Fruit fly (Drosophila melanogaster): Measurements from ENCODE around the gene CG31206.
A peak's percentile ranks its signal among the peaks of the same experiment; 100 is the strongest.
"Not testable (repeated sequence)": the region's sequence is repeated elsewhere in the genome, so short reads cannot be mapped to it uniquely, and the experiment has no call there.

Gene CG31206

DNA sequence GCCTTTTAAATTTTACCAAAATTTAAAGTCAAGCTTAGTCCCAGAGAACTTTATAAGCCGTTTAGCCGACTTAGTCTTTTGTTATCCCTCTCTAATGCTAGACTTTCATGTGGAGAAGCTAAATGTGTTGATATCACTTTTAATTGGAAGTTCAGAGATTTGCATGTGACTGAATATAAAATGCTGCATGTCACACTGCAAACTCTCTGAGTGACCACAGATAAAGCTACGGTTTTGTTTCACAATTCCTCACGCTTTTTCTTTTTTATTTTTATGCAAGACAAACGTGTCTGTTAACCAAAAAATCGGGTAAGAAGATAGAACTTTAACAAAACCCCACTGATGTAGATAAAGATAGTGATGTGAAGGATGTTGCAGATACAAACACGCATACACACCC is 16.6 kb upstream of the CG31206 start:
- TF ChIP-seq C15 (GFP tag; IDR thresholded peaks at IDR 0.05) (no peak), CG4617 (GFP tag; optimal IDR thresholded peaks at IDR 0.05; ENCODE audit: borderline replicate concordance) (no peak), Dad (GFP tag; optimal IDR thresholded peaks at IDR 0.05) (no peak), CG3995 (GFP tag; optimal IDR thresholded peaks at IDR 0.05) (no peak), mam (GFP tag; optimal IDR thresholded peaks at IDR 0.05) (no peak), zfh1 (GFP tag; IDR thresholded peaks at IDR 0.05) (no peak), Ets65A (GFP tag) (peak; percentile 90), onecut (GFP tag; IDR thresholded peaks at IDR 0.05) (no peak), row (GFP tag; IDR thresholded peaks at IDR 0.05) (no peak)

DNA sequence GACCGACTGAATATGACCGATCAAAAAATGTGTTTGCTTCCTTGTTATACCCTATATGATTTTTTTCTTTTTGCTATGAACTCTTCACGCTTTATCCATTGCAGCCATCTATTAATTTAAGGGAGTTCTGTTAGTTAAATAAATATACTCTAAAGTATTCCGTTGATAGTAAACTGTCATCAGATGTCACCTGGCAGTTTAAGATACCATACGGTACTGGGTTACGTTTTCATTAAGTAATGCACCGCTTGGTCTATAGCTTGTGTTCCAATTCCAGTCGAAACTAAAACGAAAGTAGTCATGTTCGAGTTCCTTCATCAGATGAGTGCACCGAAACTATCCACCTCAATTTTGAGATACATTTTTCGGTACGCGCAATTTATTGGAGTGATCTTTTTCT is 13.0 kb upstream of the CG31206 start, which contains the start of gene Gr92a:
Gr92a (plus strand) TSS at position 301 of the 400 bp plus-strand sequence.
- no peak for TF ChIP-seq CG13296 (GFP tag; optimal IDR thresholded peaks at IDR 0.05)
- TF ChIP-seq sqz (GFP tag; optimal IDR thresholded peaks at IDR 0.05) = no peak
- no peak for TF ChIP-seq CG16779 (GFP tag; IDR thresholded peaks at IDR 0.05)
- no peak for TF ChIP-seq slbo (GFP tag; IDR thresholded peaks at IDR 0.05)
- TF ChIP-seq Ets65A (GFP tag) = no peak
- no peak for TF ChIP-seq Atf3 (GFP tag; optimal IDR thresholded peaks at IDR 0.05)
- no peak for TF ChIP-seq twi (tag; optimal IDR thresholded peaks at IDR 0.05)
- no peak for TF ChIP-seq pros (GFP tag; optimal IDR thresholded peaks at IDR 0.05)
- TF ChIP-seq Dbx (GFP tag; IDR thresholded peaks at IDR 0.05) = no peak
- no peak for TF ChIP-seq da (GFP tag; optimal IDR thresholded peaks at IDR 0.05)
- no peak for TF ChIP-seq CG14965 (GFP tag; optimal IDR thresholded peaks at IDR 0.05; ENCODE audit: borderline replicate concordance)
- no peak for TF ChIP-seq tin (GFP tag; optimal IDR thresholded peaks at IDR 0.05)
- no peak for TF ChIP-seq CG8281 (tag; optimal IDR thresholded peaks at IDR 0.05)

DNA sequence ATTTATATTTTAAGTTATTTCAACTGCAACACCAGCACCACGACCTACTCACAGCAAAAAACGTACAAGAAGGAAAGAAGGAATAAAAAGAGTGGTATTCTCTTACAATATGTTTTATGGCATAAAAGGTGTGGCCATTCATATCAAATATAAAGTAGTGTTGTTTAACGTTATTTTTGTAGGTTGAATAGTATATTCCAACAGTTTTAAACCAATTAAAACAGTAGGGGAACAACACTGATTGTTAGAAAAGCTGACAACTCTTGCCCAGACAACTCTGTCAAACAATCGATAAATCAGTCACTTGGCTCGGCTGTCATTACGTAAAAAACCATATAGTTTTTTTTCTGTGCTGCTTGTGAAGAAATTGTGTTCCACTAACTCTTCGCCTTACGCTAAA is 6.8 kb upstream of the CG31206 start, which contains the start of gene CG10887:
CG10887 (plus strand) TSS at position 301 of the 400 bp plus-strand sequence.
- TF ChIP-seq Xrp1 (GFP tag; IDR thresholded peaks at IDR 0.05); pfk (GFP tag; optimal IDR thresholded peaks at IDR 0.05); CG7786 (GFP tag; optimal IDR thresholded peaks at IDR 0.05): not testable (repeated sequence)

DNA sequence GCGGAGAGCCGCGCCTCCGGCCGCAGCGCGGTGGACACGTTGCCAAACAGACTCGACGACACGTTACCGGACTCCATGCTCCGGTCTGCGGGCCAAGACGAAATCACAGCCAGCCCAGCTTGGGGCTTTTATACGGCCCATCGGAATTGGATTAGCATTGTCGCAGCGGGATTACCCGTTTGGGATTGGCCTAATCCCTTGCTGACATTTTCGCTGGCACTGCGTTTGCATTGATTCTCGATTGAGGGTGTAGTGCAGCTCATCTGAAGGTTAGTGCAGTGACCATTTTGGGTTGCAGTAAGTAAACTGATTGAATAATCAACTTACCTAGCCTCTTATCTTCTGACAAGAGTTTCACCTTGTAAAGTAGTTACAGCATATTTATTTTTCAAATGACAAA is 25.4 kb downstream of the CG31206 start, which contains the start of gene Rh3:
Rh3 (minus strand) TSS at position 101 of the 400 bp plus-strand sequence.
- no peak for TF ChIP-seq klu (GFP tag; IDR thresholded peaks at IDR 0.05)

DNA sequence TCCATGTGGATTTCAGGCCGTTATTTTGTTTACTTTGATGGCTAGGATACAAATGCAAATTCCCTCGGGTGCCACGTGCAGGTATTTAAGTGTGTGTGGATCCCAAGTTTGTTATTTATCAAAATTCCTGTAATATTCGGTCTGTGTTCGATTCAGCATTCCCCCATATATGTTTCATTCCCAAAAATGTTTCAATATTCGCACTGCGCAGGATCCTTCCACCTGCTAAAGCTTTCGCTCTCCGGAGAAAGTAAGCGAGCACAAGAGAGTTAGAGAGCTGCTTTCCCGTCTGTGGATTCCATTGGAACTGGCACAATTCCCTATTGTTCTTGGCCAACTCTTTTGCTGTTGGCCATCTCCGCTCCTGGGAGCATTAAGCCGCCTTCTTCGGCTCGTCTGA is 27.6 kb downstream of the CG31206 start:
- TF ChIP-seq Spps (tag; optimal IDR thresholded peaks at IDR 0.05) (no peak), Trl (optimal IDR thresholded peaks at IDR 0.05) (peak; percentile 34 to 52), Trl (GFP tag; optimal IDR thresholded peaks at IDR 0.05) (no peak), ewg (GFP tag; optimal IDR thresholded peaks at IDR 0.05) (peak; percentile 59), pfk (GFP tag; optimal IDR thresholded peaks at IDR 0.05) (peak; percentile 87), abd-A (tag; optimal IDR thresholded peaks at IDR 0.05) (peak; percentile 3)

DNA sequence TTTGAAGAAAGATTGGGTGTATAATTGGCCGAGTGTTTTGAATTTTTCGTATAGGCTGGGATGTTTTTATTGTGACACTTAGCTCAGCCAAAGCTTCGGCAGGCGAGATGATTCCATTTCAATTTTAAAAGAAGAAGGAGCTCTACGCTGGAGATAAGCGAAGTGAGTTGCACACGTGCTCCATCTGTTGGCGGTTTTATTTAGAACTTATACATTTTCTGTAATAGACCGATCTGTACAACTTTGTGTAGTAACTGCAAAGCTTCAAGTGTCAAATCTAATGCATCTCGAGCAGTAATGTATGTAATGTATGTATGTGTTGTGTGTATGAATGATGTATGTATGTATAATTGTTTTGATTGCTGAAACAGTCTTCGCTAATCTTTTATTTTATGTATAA is 41.3 kb downstream of the CG31206 start:
- TF ChIP-seq CTCF (GFP tag; optimal IDR thresholded peaks at IDR 0.05) = peak; percentile 76
- no peak for TF ChIP-seq CG5245 (GFP tag; optimal IDR thresholded peaks at IDR 0.05)
- TF ChIP-seq CG15601 (tag; optimal IDR thresholded peaks at IDR 0.05) = no peak
- TF ChIP-seq H15 (GFP tag; IDR thresholded peaks at IDR 0.05) = no peak
